Worm (Caenorhabditis elegans) whole organism, L4 larva: ENCODE data around the gene idpb-5.

Source experiments
- F10B5.3 ChIP-seq: sonication (generic microtip); optimal IDR thresholded peaks from 2 replicates; lab custom pipeline; 2016; ENCODE audit warnings: mild to moderate bottlenecking, missing genetic modification characterization, missing compliant biosample characterization
- F26F4.8 ChIP-seq: fragments of 200-800 bp; sonication (Bioruptor generic); conservative IDR thresholded peaks from 2 replicates; pipeline ENCODE4 v1.3.6; 2022; ENCODE audit warnings: missing genetic modification characterization, missing compliant biosample characterization
- F37D6.2 ChIP-seq: sonication (generic microtip); optimal IDR thresholded peaks from 2 replicates; lab custom pipeline; 2016; ENCODE audit warnings: mild to moderate bottlenecking, missing genetic modification characterization, missing compliant biosample characterization
- R02D3.7 ChIP-seq: fragments of 150-350 bp; sonication (generic microtip); optimal IDR thresholded peaks from 3 replicates; lab custom pipeline; 2014; ENCODE audit warnings: missing biosample characterization, missing genetic modification characterization
- T20F7.1 ChIP-seq: fragments of 200-800 bp; sonication (Bioruptor generic); optimal IDR thresholded peaks from 2 replicates; lab custom pipeline; 2018; ENCODE audit warnings: mild to moderate bottlenecking, missing genetic modification characterization, missing compliant biosample characterization
- Y48G9A.11 ChIP-seq: fragments of 200-800 bp; sonication (Bioruptor generic); IDR thresholded peaks from 2 replicates; pipeline ENCODE4 v1.3.6; 2022; ENCODE audit warnings: missing genetic modification reagents, missing genetic modification characterization, missing compliant biosample characterization
- Y5F2A.4 ChIP-seq: fragments of 200-800 bp; sonication (Bioruptor generic); optimal IDR thresholded peaks from 2 replicates; lab custom pipeline; 2018; ENCODE audit warnings: mild to moderate bottlenecking, missing genetic modification characterization, missing compliant biosample characterization
- ZK337.2 ChIP-seq: fragments of 200-800 bp; sonication (Bioruptor generic); IDR thresholded peaks from 2 replicates; pipeline ENCODE4 v1.3.6; 2022; ENCODE audit warnings: missing genetic modification reagents, missing genetic modification characterization, missing compliant biosample characterization
- ZK546.5 ChIP-seq, 2 experiments: sonication (generic microtip); optimal IDR thresholded peaks; 2 replicates each; lab custom pipeline; 2017; ENCODE audit warnings: missing biosample characterization in 2 of 2, missing genetic modification characterization in 2 of 2
- aha-1 ChIP-seq: fragments of 150-350 bp; peaks from one replicate; lab custom pipeline; 2014; ENCODE audit warnings: missing biosample characterization, missing genetic modification characterization
- ama-1 ChIP-seq: fragments of 150-350 bp; optimal IDR thresholded peaks from 2 replicates; lab custom pipeline; 2014; ENCODE audit warnings: inconsistent platforms, mixed read lengths
- ceh-20 ChIP-seq: fragments of 200-800 bp; sonication (Bioruptor generic); IDR thresholded peaks from 2 replicates; pipeline ENCODE4 v1.3.6; 2022; ENCODE audit warnings: missing genetic modification reagents, missing genetic modification characterization, missing compliant biosample characterization
- ceh-28 ChIP-seq: fragments of 150-350 bp; optimal IDR thresholded peaks from 2 replicates; lab custom pipeline; 2014; ENCODE audit warnings: missing biosample characterization, missing genetic modification reagents, missing genetic modification characterization
- ceh-32 ChIP-seq: sonication (generic microtip); optimal IDR thresholded peaks from 2 replicates; lab custom pipeline; 2016; ENCODE audit warnings: mild to moderate bottlenecking, missing genetic modification characterization, missing compliant biosample characterization; ENCODE audit not compliant: poor library complexity
- ceh-62 ChIP-seq: sonication (generic microtip); optimal IDR thresholded peaks from 2 replicates; lab custom pipeline; 2017; ENCODE audit warnings: missing biosample characterization, missing genetic modification characterization
- daf-19 ChIP-seq: fragments of 200-800 bp; sonication (Bioruptor generic); conservative IDR thresholded peaks from 2 replicates; pipeline ENCODE4 v1.3.6; 2022; ENCODE audit warnings: missing genetic modification characterization, missing compliant biosample characterization
- daf-8 ChIP-seq: fragments of 200-800 bp; sonication (Bioruptor generic); IDR thresholded peaks from 2 replicates; pipeline ENCODE4 v1.3.6; 2022; ENCODE audit warnings: missing genetic modification characterization, missing compliant biosample characterization
- dve-1 ChIP-seq: sonication (generic microtip); optimal IDR thresholded peaks from 2 replicates; lab custom pipeline; 2017; ENCODE audit warnings: antibody characterized with exemption, mild to moderate bottlenecking, missing genetic modification characterization, missing compliant biosample characterization; ENCODE audit not compliant: insufficient read depth
- fkh-10 ChIP-seq: fragments of 150-350 bp; optimal IDR thresholded peaks from 2 replicates; lab custom pipeline; 2014; ENCODE audit warnings: missing biosample characterization, missing genetic modification reagents, missing genetic modification characterization
- hif-1 ChIP-seq, 2 experiments: sonication (generic microtip); optimal IDR thresholded peaks; 2 replicates each; lab custom pipeline; 2016 to 2017; ENCODE audit warnings: missing compliant biosample characterization in 2 of 2, missing genetic modification characterization in 2 of 2, missing genetic modification reagents in 2 of 2, missing genotype in 2 of 2, mild to moderate bottlenecking in 1 of 2
- hlh-11 ChIP-seq: fragments of 200-800 bp; sonication (Bioruptor generic); optimal IDR thresholded peaks from 2 replicates; lab custom pipeline; 2018; ENCODE audit warnings: mild to moderate bottlenecking, missing genetic modification characterization, missing compliant biosample characterization
- hmg-1.1 ChIP-seq: fragments of 200-800 bp; sonication (Bioruptor generic); IDR thresholded peaks from 2 replicates; pipeline ENCODE4 v1.3.6; 2022; ENCODE audit warnings: missing genetic modification reagents, missing genetic modification characterization, missing compliant biosample characterization
- lin-1 ChIP-seq: fragments of 200-800 bp; sonication (Bioruptor generic); IDR thresholded peaks from 2 replicates; pipeline ENCODE4 v1.3.6; 2022; ENCODE audit warnings: missing genetic modification reagents, missing genetic modification characterization, missing compliant biosample characterization
- lin-13 ChIP-seq: fragments of 150-350 bp; optimal IDR thresholded peaks from 2 replicates; lab custom pipeline; 2014; ENCODE audit warnings: missing biosample characterization, missing genetic modification reagents, missing genetic modification characterization
- lin-38 ChIP-seq: fragments of 200-800 bp; sonication (Bioruptor generic); IDR thresholded peaks from 2 replicates; pipeline ENCODE4 v1.3.6; 2022; ENCODE audit warnings: missing genetic modification reagents, missing genetic modification characterization, missing compliant biosample characterization
- lir-3 ChIP-seq: sonication (generic microtip); optimal IDR thresholded peaks from 2 replicates; lab custom pipeline; 2016; ENCODE audit warnings: mild to moderate bottlenecking, missing genetic modification characterization, missing compliant biosample characterization
- lsy-2 ChIP-seq, 2 experiments: fragments of 150-350 bp in 1 of 2; sonication (generic microtip) in 1 of 2; optimal IDR thresholded peaks; 2 replicates each; lab custom pipeline; 2014 to 2017; ENCODE audit warnings: missing biosample characterization in 2 of 2, missing genetic modification characterization in 2 of 2
- madf-5 ChIP-seq, 2 experiments: fragments of 200-800 bp; sonication (Bioruptor generic); IDR thresholded peaks; 2 replicates each; pipeline ENCODE4 v1.3.6; 2022; ENCODE audit warnings: missing compliant biosample characterization in 2 of 2, missing genetic modification characterization in 2 of 2
- mdl-1 ChIP-seq, 2 experiments: fragments of 150-350 bp in 1 of 2; sonication (generic microtip) in 1 of 2; optimal IDR thresholded peaks; 2 replicates each; lab custom pipeline; 2014 to 2017; ENCODE audit warnings: missing biosample characterization in 2 of 2, missing genetic modification characterization in 2 of 2
- mdt-29 ChIP-seq: fragments of 200-800 bp; sonication (Bioruptor generic); IDR thresholded peaks from 2 replicates; pipeline ENCODE4 v1.3.6; 2022; ENCODE audit warnings: missing genetic modification reagents, missing genetic modification characterization, missing compliant biosample characterization
- nhr-10 ChIP-seq: fragments of 150-350 bp; optimal IDR thresholded peaks from 2 replicates; lab custom pipeline; 2014; ENCODE audit warnings: missing biosample characterization, missing genetic modification characterization
- nhr-102 ChIP-seq: sonication (generic microtip); optimal IDR thresholded peaks from 2 replicates; lab custom pipeline; 2016; ENCODE audit warnings: mild to moderate bottlenecking, missing genetic modification characterization, moderate library complexity, missing compliant biosample characterization
- nhr-11 ChIP-seq: fragments of 150-350 bp; optimal IDR thresholded peaks from 2 replicates; lab custom pipeline; 2014; ENCODE audit warnings: missing biosample characterization, missing genetic modification characterization
- nhr-237 ChIP-seq: sonication (generic microtip); optimal IDR thresholded peaks from 2 replicates; lab custom pipeline; 2017; ENCODE audit warnings: missing biosample characterization, missing genetic modification characterization
- nhr-41 ChIP-seq: fragments of 200-800 bp; sonication (Bioruptor generic); IDR thresholded peaks from 2 replicates; pipeline ENCODE4 v1.3.6; 2022; ENCODE audit warnings: missing genetic modification reagents, missing genetic modification characterization, missing compliant biosample characterization
- nhr-42 ChIP-seq: fragments of 200-800 bp; sonication (Bioruptor generic); IDR thresholded peaks from 2 replicates; pipeline ENCODE4 v1.3.6; 2022; ENCODE audit warnings: missing genetic modification characterization, missing compliant biosample characterization
- nhr-6 ChIP-seq: fragments of 150-350 bp; optimal IDR thresholded peaks from 2 replicates; lab custom pipeline; 2014; ENCODE audit warnings: missing biosample characterization, missing genetic modification characterization
- nhr-76 ChIP-seq: fragments of 150-350 bp; optimal IDR thresholded peaks from 2 replicates; lab custom pipeline; 2014; ENCODE audit warnings: missing biosample characterization, missing genetic modification characterization
- pha-4 ChIP-seq, 2 experiments: fragments of 150-350 bp in 1 of 2; fragments of 200-800 bp in 1 of 2; sonication (Bioruptor generic) in 1 of 2; IDR thresholded peaks in 1 of 2; optimal IDR thresholded peaks in 1 of 2; 2 replicates each; pipeline versions ENCODE4 v1.3.6 to Lab custom; 2014 to 2022; ENCODE audit warnings: missing genetic modification characterization in 2 of 2, missing genetic modification reagents in 2 of 2, missing biosample characterization in 1 of 2, missing compliant biosample characterization in 1 of 2
- pqm-1 ChIP-seq: sonication (generic microtip); optimal IDR thresholded peaks from 2 replicates; lab custom pipeline; 2017; ENCODE audit warnings: missing biosample characterization, missing genetic modification characterization
- rbr-2 ChIP-seq: sonication (generic microtip); optimal IDR thresholded peaks from 2 replicates; lab custom pipeline; 2016; ENCODE audit warnings: missing genotype, missing genetic modification characterization, missing compliant biosample characterization
- saeg-2 ChIP-seq: fragments of 200-800 bp; sonication (Bioruptor generic); IDR thresholded peaks from 2 replicates; pipeline ENCODE4 v1.3.6; 2022; ENCODE audit warnings: missing genetic modification reagents, missing genetic modification characterization, missing compliant biosample characterization
- sdz-12 ChIP-seq: fragments of 200-800 bp; sonication (Bioruptor generic); optimal IDR thresholded peaks from 2 replicates; lab custom pipeline; 2018; ENCODE audit warnings: mild to moderate bottlenecking, missing genetic modification characterization, missing compliant biosample characterization
- spr-1 ChIP-seq: sonication (generic microtip); optimal IDR thresholded peaks from 2 replicates; lab custom pipeline; 2016; ENCODE audit warnings: mild to moderate bottlenecking, missing genetic modification characterization, missing compliant biosample characterization
- tra-1 ChIP-seq: fragments of 200-800 bp; sonication (Bioruptor generic); IDR thresholded peaks from 2 replicates; pipeline ENCODE4 v1.3.6; 2022; ENCODE audit warnings: missing genetic modification reagents, missing genetic modification characterization, missing compliant biosample characterization
- unc-130 ChIP-seq: sonication (generic microtip); optimal IDR thresholded peaks from 2 replicates; lab custom pipeline; 2016; ENCODE audit warnings: missing genetic modification reagents, missing genetic modification characterization, missing compliant biosample characterization
- zag-1 ChIP-seq: fragments of 150-350 bp; optimal IDR thresholded peaks from 2 replicates; lab custom pipeline; 2014; ENCODE audit warnings: missing biosample characterization, missing genetic modification characterization
- zfp-2 ChIP-seq: sonication (generic microtip); optimal IDR thresholded peaks from 2 replicates; lab custom pipeline; 2016; ENCODE audit warnings: mild to moderate bottlenecking, missing genetic modification characterization, missing compliant biosample characterization

Gene idpb-5

ce11 chrV:11823978-11824377, 15.3 kb upstream of the idpb-5 start (continued):
- no peak for TF ChIP-seq sdz-12 (GFP tag; lab: Kevin White, UChicago)
- TF ChIP-seq lin-38 (GFP tag; lab: Robert Waterston, UW) = peak; percentile 19; the same call in 1 of the 2 replicates
- peak; percentile 72; the same call in 1 of the 2 replicates for TF ChIP-seq lin-1 (GFP tag; lab: Robert Waterston, UW)
- TF ChIP-seq nhr-42 (GFP tag; lab: Robert Waterston, UW) = peak; percentile 60; the same call in 1 of the 2 replicates
- TF ChIP-seq hif-1 (tag; optimal IDR thresholded peaks at IDR 0.05; lab: Kevin White, UChicago) = peak; percentile 77 to 98
- TF ChIP-seq nhr-10 (tag; lab: Kevin White, UChicago) = peak; percentile 98
- peak; percentile 93 for TF ChIP-seq dve-1 (tag; lab: Kevin White, UChicago)
- TF ChIP-seq F10B5.3 (tag; lab: Kevin White, UChicago) = no peak
- TF ChIP-seq lin-13 (GFP tag; lab: Kevin White, UChicago) = peak; percentile 28
- TF ChIP-seq ZK546.5 (tag; optimal IDR thresholded peaks at IDR 0.05; lab: Kevin White, UChicago) = no peak
- TF ChIP-seq fkh-10 = no peak
- TF ChIP-seq nhr-41 (GFP tag; lab: Robert Waterston, UW) = peak; percentile 57; the same call in 1 of the 2 replicates
- TF ChIP-seq hlh-11 (tag; lab: Kevin White, UChicago) = peak; percentile 96
- no peak for TF ChIP-seq ZK337.2
- no peak for TF ChIP-seq F26F4.8 (GFP tag; lab: Robert Waterston, UW)
- TF ChIP-seq ceh-62 = no peak
- TF ChIP-seq ceh-32 (tag; lab: Kevin White, UChicago) = no peak
- TF ChIP-seq daf-8 (GFP tag; lab: Robert Waterston, UW) = no peak
- TF ChIP-seq mdl-1 (tag; optimal IDR thresholded peaks at IDR 0.05; lab: Kevin White, UChicago) = peak in 1 of 2 experiments; percentile 81
- TF ChIP-seq nhr-6 (tag; lab: Kevin White, UChicago) = peak; percentile 69
- TF ChIP-seq madf-5 (GFP tag; IDR thresholded peaks at IDR 0.05; lab: Robert Waterston, UW) = no peak
- peak; percentile 14 for TF ChIP-seq T20F7.1 (GFP tag; lab: Kevin White, UChicago)
- no peak for TF ChIP-seq zag-1 (tag; lab: Kevin White, UChicago)
- TF ChIP-seq hmg-1.1 = peak; percentile 43
- no peak for TF ChIP-seq unc-130
- no peak for TF ChIP-seq Y48G9A.11 (GFP tag; lab: Robert Waterston, UW)
- TF ChIP-seq aha-1 (tag; lab: Kevin White, UChicago) = peak; percentile 99
- no peak for TF ChIP-seq nhr-237 (tag; lab: Kevin White, UChicago)
- peak; percentile 63; the same call in 1 of the 2 replicates for TF ChIP-seq ceh-20 (GFP tag; lab: Robert Waterston, UW)
- peak; percentile 79 for TF ChIP-seq ama-1 (lab: Kevin White, UChicago)
- TF ChIP-seq saeg-2 = no peak
- TF ChIP-seq Y5F2A.4 (GFP tag; lab: Kevin White, UChicago) = no peak
- no peak for TF ChIP-seq zfp-2
- no peak for TF ChIP-seq daf-19
- TF ChIP-seq ceh-28 = no peak
- no peak; the same call in 1 of the 2 replicates for TF ChIP-seq pha-4 (GFP tag; IDR thresholded peaks at IDR 0.05; lab: Robert Waterston, UW)
- TF ChIP-seq pha-4 (tag; optimal IDR thresholded peaks at IDR 0.05; lab: Kevin White, UChicago) = peak; percentile 54
- TF ChIP-seq rbr-2 = no peak
- TF ChIP-seq mdt-29 = peak; percentile 90
- TF ChIP-seq nhr-11 (tag; lab: Kevin White, UChicago) = peak; percentile 80
- no peak for TF ChIP-seq R02D3.7
- TF ChIP-seq lsy-2 (tag; optimal IDR thresholded peaks at IDR 0.05; lab: Kevin White, UChicago) = peak in 1 of 2 experiments; percentile 76
- peak; percentile 80; the same call in 1 of the 2 replicates for TF ChIP-seq tra-1 (GFP tag; lab: Robert Waterston, UW)
- peak; percentile 60 for TF ChIP-seq nhr-102 (tag; lab: Kevin White, UChicago)
- TF ChIP-seq lir-3 (tag; lab: Kevin White, UChicago) = no peak
- TF ChIP-seq nhr-76 (tag; lab: Kevin White, UChicago) = no peak
- TF ChIP-seq spr-1 = peak; percentile 1
- no peak for TF ChIP-seq F37D6.2 (tag; lab: Kevin White, UChicago)
- peak; percentile 68 for TF ChIP-seq pqm-1 (tag; lab: Kevin White, UChicago)
